Worm (Caenorhabditis elegans) whole organism, L4/young adult: ENCODE data around the gene szy-4.

Experiments
- W03F9.2 ChIP-seq: fragments of 150-350 bp; optimal IDR thresholded peaks from 2 replicates; lab custom pipeline; 2014; ENCODE audit warnings: missing biosample characterization, missing genetic modification characterization
- dao-5 ChIP-seq: sonication (generic microtip); optimal IDR thresholded peaks from 2 replicates; lab custom pipeline; 2016; ENCODE audit warnings: missing genotype, missing genetic modification characterization, moderate library complexity, missing compliant biosample characterization
- him-1 ChIP-seq: sonication (generic microtip); optimal IDR thresholded peaks from 2 replicates; lab custom pipeline; 2016; ENCODE audit warnings: missing genotype, missing genetic modification reagents, missing genetic modification characterization, missing compliant biosample characterization

- no peak for TF ChIP-seq dao-5 (tag; lab: Kevin White, UChicago)
- TF ChIP-seq him-1 (tag; lab: Kevin White, UChicago), result no peak
- peak; percentile 75 for TF ChIP-seq W03F9.2 (tag; lab: Kevin White, UChicago)
These were observed 52.4 kb downstream of the szy-4 start, which contains the start of gene phb-2 for ce11 chrII:6250782-6251461.
